Worm (Caenorhabditis elegans): ENCODE data around the gene cca-1.

ce11 chrX:7839989-7840388 is 35.8 kb downstream of the cca-1 start:
- no peak for TF ChIP-seq klf-2 (GFP tag; conservative IDR thresholded peaks at IDR 0.05)
- no peak for TF ChIP-seq ref-1 (GFP tag; conservative IDR thresholded peaks at IDR 0.05)
- TF ChIP-seq ztf-29 (GFP tag; IDR thresholded peaks at IDR 0.05): no peak
- no peak for TF ChIP-seq cog-1 (tag; optimal IDR thresholded peaks at IDR 0.05)
- no peak for TF ChIP-seq tab-1 (GFP tag; IDR thresholded peaks at IDR 0.05)
- no peak for TF ChIP-seq flt-1 (GFP tag; IDR thresholded peaks at IDR 0.05)
- TF ChIP-seq T22C8.4 (GFP tag; IDR thresholded peaks at IDR 0.05): no peak

Data from whole organism, midembryonic.